Worm (Caenorhabditis elegans): ENCODE results near the gene F46B3.23.

- TF ChIP-seq lin-39 (tag; optimal IDR thresholded peaks at IDR 0.05) (no peak), elt-2 (tag; optimal IDR thresholded peaks at IDR 0.05) (no peak), egl-27 (tag; optimal IDR thresholded peaks at IDR 0.05) (no peak), skn-1 (tag; optimal IDR thresholded peaks at IDR 0.05) (no peak), mdl-1 (tag; optimal IDR thresholded peaks at IDR 0.05) (no peak), ces-1 (GFP tag; optimal IDR thresholded peaks at IDR 0.05) (no peak)
Observed at ce11 chrV:20626043-20626761, 19.7 kb upstream of the F46B3.23 start, which contains the start of the genes F46B3.9 and srz-18.
